Fruit fly (Drosophila melanogaster): ENCODE results near the gene Nup154.

DNA sequence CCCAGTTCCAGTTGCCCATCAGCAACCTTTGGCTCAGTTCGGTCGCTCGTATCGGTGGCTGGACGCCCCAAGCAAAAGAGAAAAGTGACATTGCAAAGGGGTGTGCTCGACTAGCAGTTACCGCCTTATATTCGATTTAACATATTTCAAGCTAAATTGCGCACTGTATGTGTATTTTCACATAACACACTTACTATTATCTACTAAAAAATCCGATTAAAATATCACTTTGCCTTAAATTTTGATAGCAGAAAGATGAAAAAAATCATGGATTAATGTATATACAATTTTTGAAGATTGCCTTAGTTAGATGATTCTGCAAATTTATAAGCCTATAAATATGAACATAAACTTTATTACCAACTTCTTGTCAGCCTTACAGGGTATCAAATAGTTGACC lies 17.0 kb downstream of the Nup154 start:
- TF ChIP-seq Clk (GFP tag; optimal IDR thresholded peaks at IDR 0.05) (no peak), CG11617 (GFP tag; optimal IDR thresholded peaks at IDR 0.05) (no peak), bab1 (GFP tag; optimal IDR thresholded peaks at IDR 0.05) (no peak), CG14711 (tag; optimal IDR thresholded peaks at IDR 0.05) (no peak), tj (GFP tag; optimal IDR thresholded peaks at IDR 0.05) (no peak), cnc (optimal IDR thresholded peaks at IDR 0.05) (no peak)

All from whole organism, adult.